Worm (Caenorhabditis elegans): ENCODE data around the gene rbc-1.

rbc-1 gene

DNA sequence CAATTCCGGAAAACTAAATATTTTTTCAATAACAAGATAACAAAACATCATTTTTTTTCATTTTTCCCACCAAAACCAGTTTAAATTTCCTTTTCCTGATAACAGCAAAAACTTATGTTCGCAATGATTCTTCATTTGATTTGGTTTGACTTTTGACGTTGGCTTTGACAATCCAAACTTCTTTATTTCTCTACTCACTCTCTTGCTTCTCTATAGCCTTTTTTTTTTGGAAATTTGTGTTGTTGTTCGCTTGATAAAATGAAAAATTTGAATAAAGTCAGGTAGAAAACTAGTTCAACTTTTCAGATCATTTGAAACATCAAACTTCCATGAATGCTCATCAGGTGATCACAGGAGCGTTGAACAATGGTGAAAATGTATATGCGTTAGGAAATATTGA is at the start of gene rbc-1:
Gene rbc-1, plus strand, starts transcription at position 301 of the 400 bp plus-strand sequence.
- no peak for TF ChIP-seq lsy-2 (tag; optimal IDR thresholded peaks at IDR 0.05)
- TF ChIP-seq daf-16 (GFP tag; optimal IDR thresholded peaks at IDR 0.05), result no peak
- TF ChIP-seq daf-16 (tag; optimal IDR thresholded peaks at IDR 0.05), result peak; percentile 6

DNA sequence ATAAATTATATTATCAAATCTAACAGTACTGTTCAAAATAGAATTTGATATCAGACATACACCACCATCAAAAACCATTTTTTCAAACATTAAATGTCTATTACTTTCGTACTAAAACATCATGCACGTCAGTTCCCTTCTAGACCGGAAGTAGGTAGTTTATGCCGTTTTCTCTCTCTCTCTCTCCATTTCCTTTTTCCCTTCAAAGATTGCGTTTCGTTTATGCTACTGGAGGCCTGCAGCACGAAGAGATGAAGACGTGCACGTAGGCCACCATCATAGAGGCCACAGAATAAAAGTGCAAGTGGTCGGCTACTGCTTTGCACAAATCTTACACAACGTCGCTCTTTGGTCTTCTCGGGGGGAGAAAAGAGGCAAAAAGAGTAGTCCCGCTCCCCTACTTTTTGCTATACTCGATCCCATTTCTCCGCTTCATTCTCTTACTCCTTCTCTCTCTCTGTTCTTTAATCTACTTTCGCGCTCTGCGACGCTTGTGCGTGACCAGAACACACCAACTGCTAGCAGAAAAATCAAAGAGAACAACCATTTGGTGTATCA is 49.7 kb upstream of the rbc-1 start:
- TF ChIP-seq ceh-62 (tag; optimal IDR thresholded peaks at IDR 0.05) (no peak), ctbp-1 (GFP tag; IDR thresholded peaks at IDR 0.05) (peak; percentile 86), lir-3 (tag; optimal IDR thresholded peaks at IDR 0.05) (no peak), gei-8 (GFP tag; optimal IDR thresholded peaks at IDR 0.05) (no peak), mdl-1 (tag; optimal IDR thresholded peaks at IDR 0.05) (peak; percentile 55 to 71), unc-130 (GFP tag; optimal IDR thresholded peaks at IDR 0.05) (no peak), spr-3 (GFP tag; optimal IDR thresholded peaks at IDR 0.05) (no peak), D1046.2 (GFP tag; IDR thresholded peaks at IDR 0.05) (no peak), lin-15B (tag; optimal IDR thresholded peaks at IDR 0.05) (no peak), mxl-3 (GFP tag; optimal IDR thresholded peaks at IDR 0.05) (no peak), set-16 (GFP tag; IDR thresholded peaks at IDR 0.05) (peak; percentile 46), tag-97 (GFP tag; IDR thresholded peaks at IDR 0.05) (no peak; the same call in 1 of the 2 replicates), hmg-1.1 (GFP tag; IDR thresholded peaks at IDR 0.05) (peak; percentile 70; the same call in 1 of the 2 replicates), Y5F2A.4 (GFP tag; optimal IDR thresholded peaks at IDR 0.05) (no peak), zip-2 (tag; optimal IDR thresholded peaks at IDR 0.05) (no peak), mep-1 (tag; optimal IDR thresholded peaks at IDR 0.05) (peak; percentile 72), lin-1 (GFP tag; IDR thresholded peaks at IDR 0.05) (peak; percentile 9; the same call in 1 of the 2 replicates), ama-1 (optimal IDR thresholded peaks at IDR 0.05) (peak; percentile 40), jun-1 (tag; optimal IDR thresholded peaks at IDR 0.05) (no peak), unc-62 (GFP tag; optimal IDR thresholded peaks at IDR 0.05 in 1 of 2) (peak in 1 of 2 experiments; percentile 88), unc-62 (tag; optimal IDR thresholded peaks at IDR 0.05) (no peak), attf-4 (tag; optimal IDR thresholded peaks at IDR 0.05) (no peak), Y48G9A.11 (GFP tag; IDR thresholded peaks at IDR 0.05) (no peak), nhr-28 (tag; optimal IDR thresholded peaks at IDR 0.05) (peak; percentile 18), nhr-6 (tag; optimal IDR thresholded peaks at IDR 0.05) (no peak), sdz-12 (GFP tag; optimal IDR thresholded peaks at IDR 0.05) (no peak), nhr-41 (GFP tag; IDR thresholded peaks at IDR 0.05) (no peak), daf-19 (GFP tag; conservative IDR thresholded peaks at IDR 0.05) (no peak), madf-5 (GFP tag; IDR thresholded peaks at IDR 0.05) (no peak), egl-43 (GFP tag; IDR thresholded peaks at IDR 0.05) (peak; percentile 66), lsy-2 (tag; optimal IDR thresholded peaks at IDR 0.05) (peak; percentile 58 to 70), aha-1 (tag) (peak; percentile 94), F37D6.2 (tag; optimal IDR thresholded peaks at IDR 0.05) (peak; percentile 54), ztf-11 (tag; optimal IDR thresholded peaks at IDR 0.05) (no peak), unc-39 (tag; optimal IDR thresholded peaks at IDR 0.05) (no peak), lim-7 (GFP tag; IDR thresholded peaks at IDR 0.05) (no peak), zfp-2 (tag; optimal IDR thresholded peaks at IDR 0.05) (no peak), pqm-1 (tag; optimal IDR thresholded peaks at IDR 0.05) (peak; percentile 2), hlh-11 (tag; optimal IDR thresholded peaks at IDR 0.05) (peak; percentile 81), ceh-82 (tag; optimal IDR thresholded peaks at IDR 0.05) (no peak), F10B5.3 (tag; optimal IDR thresholded peaks at IDR 0.05) (no peak), nhr-42 (GFP tag; IDR thresholded peaks at IDR 0.05) (no peak), tra-1 (GFP tag; IDR thresholded peaks at IDR 0.05) (peak; percentile 80), snpc-1.2 (GFP tag; IDR thresholded peaks at IDR 0.05) (no peak), nhr-10 (tag; optimal IDR thresholded peaks at IDR 0.05) (no peak), ceh-44 (GFP tag; IDR thresholded peaks at IDR 0.05) (no peak), ces-1 (GFP tag; optimal IDR thresholded peaks at IDR 0.05) (peak; percentile 42), nhr-48 (tag; optimal IDR thresholded peaks at IDR 0.05) (peak; percentile 57), R02D3.7 (tag; optimal IDR thresholded peaks at IDR 0.05) (no peak)
